Fruit fly (Drosophila melanogaster) whole organism, wandering third instar larva: Measurements from ENCODE around the gene Tsp3A.
A peak's percentile ranks its signal among the peaks of the same experiment; 100 is the strongest.

ENCODE experiments used
- Abd-B ChIP-seq: fragments of >200 bp; optimal IDR thresholded peaks from 2 replicates; lab custom pipeline; 2017; ENCODE audit warnings: missing biosample characterization, missing genetic modification characterization
- CG32264 ChIP-seq: fragments of 200-800 bp; sonication (Bioruptor generic); optimal IDR thresholded peaks from 2 replicates; lab custom pipeline; 2016; ENCODE audit warnings: missing biosample characterization, missing genetic modification characterization
- CG9705 ChIP-seq: fragments of 200-800 bp; sonication (Bioruptor generic); optimal IDR thresholded peaks from 2 replicates; lab custom pipeline; 2018; ENCODE audit warnings: missing biosample characterization, mild to moderate bottlenecking, missing genetic modification characterization
- CrebA ChIP-seq: fragments of 200-800 bp; sonication (Bioruptor generic); optimal IDR thresholded peaks from 2 replicates; lab custom pipeline; 2016; ENCODE audit warnings: missing biosample characterization, mild to moderate bottlenecking, missing genetic modification characterization, borderline replicate concordance
- Dfd ChIP-seq: fragments of >200 bp; optimal IDR thresholded peaks from 2 replicates; lab custom pipeline; 2017; ENCODE audit warnings: missing biosample characterization, missing genetic modification characterization
- Dif ChIP-seq: fragments of 200-275, 200-300 bp; sonication (Bioruptor generic); optimal IDR thresholded peaks from 2 replicates; lab custom pipeline; 2018; ENCODE audit warnings: missing biosample characterization, missing genetic modification characterization; ENCODE audit not compliant: partially characterized antibody
- GATAd ChIP-seq: sonication (Bioruptor generic); optimal IDR thresholded peaks from 2 replicates; lab custom pipeline; 2016; ENCODE audit warnings: missing biosample characterization, missing genetic modification characterization
- HLH106 ChIP-seq: fragments of 200-800 bp; optimal IDR thresholded peaks from 3 replicates; lab custom pipeline; 2019; ENCODE audit warnings: missing biosample characterization, mild to moderate bottlenecking, missing genetic modification characterization, moderate library complexity
- Hnf4 ChIP-seq: fragments of 200-800 bp; sonication (Bioruptor generic); optimal IDR thresholded peaks from 2 replicates; lab custom pipeline; 2016; ENCODE audit warnings: missing biosample characterization, mild to moderate bottlenecking, missing genetic modification characterization
- Hr78 ChIP-seq: fragments of >200 bp; optimal IDR thresholded peaks from 2 replicates; lab custom pipeline; 2017; ENCODE audit warnings: missing biosample characterization, missing genetic modification characterization
- Hr83 ChIP-seq: fragments of 200-300 bp; sonication (Bioruptor generic); optimal IDR thresholded peaks from 2 replicates; lab custom pipeline; 2016; ENCODE audit warnings: missing biosample characterization, mild to moderate bottlenecking, missing genetic modification characterization, moderate library complexity; ENCODE audit not compliant: poor library complexity, severe bottlenecking
- Jra ChIP-seq: sonication (Bioruptor generic); optimal IDR thresholded peaks from 2 replicates; lab custom pipeline; 2016; ENCODE audit warnings: missing biosample characterization, missing genetic modification characterization
- Mio ChIP-seq: sonication (Bioruptor generic); optimal IDR thresholded peaks from 2 replicates; lab custom pipeline; 2016; ENCODE audit warnings: missing biosample characterization, missing genetic modification characterization
- Myc ChIP-seq: fragments of >200 bp; optimal IDR thresholded peaks from 2 replicates; lab custom pipeline; 2017
- N ChIP-seq: fragments of >200 bp; optimal IDR thresholded peaks from 2 replicates; lab custom pipeline; 2018; ENCODE audit warnings: missing biosample characterization, missing external identifiers, missing genetic modification characterization
- OdsH ChIP-seq: fragments of 200-800 bp; sonication (Bioruptor generic); optimal IDR thresholded peaks from 2 replicates; lab custom pipeline; 2016; ENCODE audit warnings: missing biosample characterization, mild to moderate bottlenecking, missing genetic modification characterization
- Rel ChIP-seq, 2 experiments: fragments of 200-800 bp; sonication (Bioruptor generic) in 1 of 2; optimal IDR thresholded peaks; 2 replicates in 1 of 2; 3 replicates in 1 of 2; lab custom pipeline; 2016 to 2019; ENCODE audit warnings: mild to moderate bottlenecking in 2 of 2, missing biosample characterization in 2 of 2, missing genetic modification characterization in 2 of 2, moderate library complexity in 1 of 2
- Sp1 ChIP-seq: fragments of 200-800 bp; sonication (Bioruptor generic); optimal IDR thresholded peaks from 3 replicates; lab custom pipeline; 2019; ENCODE audit warnings: missing biosample characterization, mild to moderate bottlenecking, missing genetic modification characterization, moderate library complexity
- Vsx2 ChIP-seq: fragments of 200-300, 225-300 bp; sonication (Bioruptor generic); optimal IDR thresholded peaks from 2 replicates; lab custom pipeline; 2018; ENCODE audit warnings: missing biosample characterization, missing genetic modification characterization; ENCODE audit not compliant: partially characterized antibody
- br ChIP-seq: fragments of 200-800 bp; sonication (Bioruptor generic); optimal IDR thresholded peaks from 2 replicates; lab custom pipeline; 2016; ENCODE audit warnings: missing biosample characterization, missing genetic modification characterization
- brk ChIP-seq: fragments of 200-800 bp; sonication (Bioruptor generic); optimal IDR thresholded peaks from 2 replicates; lab custom pipeline; 2016; ENCODE audit warnings: missing biosample characterization, mild to moderate bottlenecking, missing genetic modification characterization
- dl ChIP-seq, 2 experiments: fragments of 175-275, 200-275 bp in 1 of 2; fragments of 200-275 bp in 1 of 2; sonication (Bioruptor generic); optimal IDR thresholded peaks; lab custom pipeline; 2018; ENCODE audit warnings: mild to moderate bottlenecking in 2 of 2, missing biosample characterization in 2 of 2, missing genetic modification characterization in 2 of 2, moderate library complexity in 2 of 2; ENCODE audit not compliant: partially characterized antibody in 2 of 2, insufficient read depth in 1 of 2
- dmrt93B ChIP-seq: fragments of 200-800 bp; sonication (Bioruptor generic); optimal IDR thresholded peaks from 2 replicates; lab custom pipeline; 2018; ENCODE audit warnings: missing biosample characterization, mild to moderate bottlenecking, missing genetic modification characterization
- dsf ChIP-seq: sonication (Bioruptor generic); optimal IDR thresholded peaks from 2 replicates; lab custom pipeline; 2016; ENCODE audit warnings: missing biosample characterization, missing genetic modification characterization, borderline replicate concordance
- ey ChIP-seq: fragments of 200-800 bp; sonication (Bioruptor generic); optimal IDR thresholded peaks from 2 replicates; lab custom pipeline; 2016; ENCODE audit warnings: missing biosample characterization, missing genetic modification characterization
- foxo ChIP-seq, 2 experiments: fragments of 200-800 bp; sonication (Bioruptor generic); optimal IDR thresholded peaks; 2 replicates in 1 of 2; 3 replicates in 1 of 2; lab custom pipeline; 2016 to 2017; ENCODE audit warnings: missing biosample characterization in 2 of 2, missing genetic modification characterization in 2 of 2
- fru ChIP-seq: fragments of 200-800 bp; sonication (Bioruptor generic); optimal IDR thresholded peaks from 3 replicates; lab custom pipeline; 2016; ENCODE audit warnings: missing biosample characterization, mild to moderate bottlenecking, missing genetic modification characterization
- h ChIP-seq: fragments of 200-800 bp; sonication (Bioruptor generic); optimal IDR thresholded peaks from 3 replicates; lab custom pipeline; 2016; ENCODE audit warnings: missing biosample characterization, mild to moderate bottlenecking, missing genetic modification characterization
- jim ChIP-seq: fragments of 175-275, 200-325 bp; sonication (Bioruptor generic); optimal IDR thresholded peaks from 2 replicates; lab custom pipeline; 2016; ENCODE audit warnings: missing biosample characterization, mild to moderate bottlenecking, missing genetic modification characterization
- lola ChIP-seq: fragments of >200 bp; optimal IDR thresholded peaks from 2 replicates; lab custom pipeline; 2017; ENCODE audit warnings: missing biosample characterization, missing genetic modification characterization
- pan ChIP-seq: fragments of >200 bp; optimal IDR thresholded peaks from 2 replicates; lab custom pipeline; 2017
- psq ChIP-seq: fragments of 200-800 bp; sonication (Bioruptor generic); optimal IDR thresholded peaks from 3 replicates; lab custom pipeline; 2017; ENCODE audit warnings: missing biosample characterization, mild to moderate bottlenecking, missing genetic modification characterization, moderate library complexity
- rgr ChIP-seq: fragments of 200-800 bp; sonication (Bioruptor generic); optimal IDR thresholded peaks from 3 replicates; lab custom pipeline; 2016; ENCODE audit warnings: missing biosample characterization, mild to moderate bottlenecking, missing genetic modification characterization
- sage ChIP-seq: fragments of 200-800 bp; sonication (Bioruptor generic); optimal IDR thresholded peaks from 2 replicates; lab custom pipeline; 2016; ENCODE audit warnings: missing biosample characterization, mild to moderate bottlenecking, missing genetic modification characterization
- sv ChIP-seq: fragments of 200-800 bp; sonication (Bioruptor generic); optimal IDR thresholded peaks from 3 replicates; lab custom pipeline; 2016; ENCODE audit warnings: missing biosample characterization, missing genetic modification characterization
- tai ChIP-seq: sonication (Bioruptor generic); optimal IDR thresholded peaks from 2 replicates; lab custom pipeline; 2016; ENCODE audit warnings: missing biosample characterization, missing genetic modification characterization
- usp ChIP-seq: fragments of >200 bp; optimal IDR thresholded peaks from 2 replicates; lab custom pipeline; 2017; ENCODE audit warnings: missing biosample characterization, missing genetic modification characterization
- woc ChIP-seq: sonication (Bioruptor generic); optimal IDR thresholded peaks from 2 replicates; lab custom pipeline; 2016; ENCODE audit warnings: missing biosample characterization, mild to moderate bottlenecking, missing genetic modification characterization

The Tsp3A gene

DNA sequence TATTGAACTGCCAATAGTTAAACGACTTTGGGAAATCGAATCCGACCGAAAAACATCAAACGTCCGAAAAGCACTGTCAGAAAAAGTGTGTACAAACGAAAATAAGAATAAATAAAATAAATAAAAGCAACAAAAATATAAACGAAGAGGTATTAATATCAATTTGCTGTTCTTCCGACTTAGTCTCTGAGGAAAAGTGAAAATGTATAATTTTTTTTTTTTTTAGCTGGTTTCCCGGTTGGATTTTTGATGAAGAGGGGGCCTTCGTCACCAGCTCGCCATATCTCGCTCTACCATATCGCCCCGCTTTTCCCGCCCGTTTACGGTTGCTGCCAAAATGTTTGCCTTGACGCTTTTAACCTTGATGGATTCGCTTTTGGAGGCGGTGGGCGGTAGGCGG, 19.1 kb upstream of the Tsp3A start:
- TF ChIP-seq Abd-B (GFP tag; lab: Kevin White, UChicago) (no peak), usp (GFP tag; lab: Kevin White, UChicago) (no peak), OdsH (no peak), CG9705 (no peak), dl (GFP tag; optimal IDR thresholded peaks at IDR 0.05; lab: Kevin White, UChicago; ENCODE audit: insufficient read depth in 1 of 2, partially characterized antibody in 2 of 2) (no peak), Hr78 (GFP tag; lab: Kevin White, UChicago) (no peak), fru (GFP tag; lab: Kevin White, UChicago) (peak; percentile 6), h (GFP tag; lab: Kevin White, UChicago) (peak; percentile 18), dmrt93B (GFP tag; lab: Kevin White, UChicago) (no peak), GATAd (no peak), tai (GFP tag; lab: Kevin White, UChicago) (no peak), brk (no peak), foxo (GFP tag; optimal IDR thresholded peaks at IDR 0.05; lab: Kevin White, UChicago) (peak in 1 of 2 experiments; percentile 8), CG32264 (no peak), Mio (GFP tag; lab: Kevin White, UChicago) (no peak), Sp1 (GFP tag; lab: Kevin White, UChicago) (no peak), Jra (no peak), Rel (GFP tag; optimal IDR thresholded peaks at IDR 0.05; lab: Kevin White, UChicago) (no peak), Rel (tag; optimal IDR thresholded peaks at IDR 0.05; lab: Kevin White, UChicago) (no peak), Dfd (GFP tag; lab: Kevin White, UChicago) (no peak), Hr83 (GFP tag; lab: Kevin White, UChicago) (no peak), br (GFP tag; lab: Kevin White, UChicago) (no peak), dsf (GFP tag; lab: Kevin White, UChicago) (no peak), CrebA (no peak), woc (GFP tag; lab: Kevin White, UChicago) (no peak), N (GFP tag; lab: Kevin White, UChicago) (no peak), pan (lab: Kevin White, UChicago) (no peak), rgr (no peak), Hnf4 (GFP tag; lab: Kevin White, UChicago) (no peak), Dif (no peak), psq (GFP tag; lab: Kevin White, UChicago) (no peak), jim (GFP tag; lab: Kevin White, UChicago) (no peak), sv (GFP tag; lab: Kevin White, UChicago) (peak; percentile 8), sage (GFP tag; lab: Kevin White, UChicago) (no peak), Myc (no peak), HLH106 (tag; lab: Kevin White, UChicago) (no peak), Vsx2 (no peak), lola (GFP tag; lab: Kevin White, UChicago) (no peak), ey (GFP tag; lab: Kevin White, UChicago) (peak; percentile 1)

DNA sequence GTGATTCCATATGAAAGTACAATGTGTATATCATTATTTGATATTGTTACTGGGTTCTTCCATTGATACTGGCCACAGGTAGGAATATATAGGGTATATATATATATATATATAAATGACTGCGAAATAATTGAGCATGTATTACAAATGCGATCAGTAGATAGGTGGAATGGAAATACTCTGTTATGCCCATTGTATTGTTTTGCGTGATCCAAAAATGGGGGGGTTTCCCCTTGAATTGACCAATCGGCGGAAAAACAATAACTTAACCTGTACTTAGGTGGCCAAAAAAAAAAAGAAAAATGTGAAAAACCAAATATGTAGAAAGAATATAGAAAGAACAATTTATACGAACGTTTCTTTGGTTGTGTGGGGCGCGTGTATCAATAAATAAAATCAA, 18.4 kb upstream of the Tsp3A start:
- no peak for TF ChIP-seq CG32264
- TF ChIP-seq Sp1 (GFP tag; lab: Kevin White, UChicago), result no peak
- TF ChIP-seq woc (GFP tag; lab: Kevin White, UChicago), result no peak
- TF ChIP-seq HLH106 (tag; lab: Kevin White, UChicago), result no peak
- TF ChIP-seq OdsH, result no peak
- no peak for TF ChIP-seq Rel (GFP tag; optimal IDR thresholded peaks at IDR 0.05; lab: Kevin White, UChicago)
- TF ChIP-seq Rel (tag; optimal IDR thresholded peaks at IDR 0.05; lab: Kevin White, UChicago), result peak; percentile 92

DNA sequence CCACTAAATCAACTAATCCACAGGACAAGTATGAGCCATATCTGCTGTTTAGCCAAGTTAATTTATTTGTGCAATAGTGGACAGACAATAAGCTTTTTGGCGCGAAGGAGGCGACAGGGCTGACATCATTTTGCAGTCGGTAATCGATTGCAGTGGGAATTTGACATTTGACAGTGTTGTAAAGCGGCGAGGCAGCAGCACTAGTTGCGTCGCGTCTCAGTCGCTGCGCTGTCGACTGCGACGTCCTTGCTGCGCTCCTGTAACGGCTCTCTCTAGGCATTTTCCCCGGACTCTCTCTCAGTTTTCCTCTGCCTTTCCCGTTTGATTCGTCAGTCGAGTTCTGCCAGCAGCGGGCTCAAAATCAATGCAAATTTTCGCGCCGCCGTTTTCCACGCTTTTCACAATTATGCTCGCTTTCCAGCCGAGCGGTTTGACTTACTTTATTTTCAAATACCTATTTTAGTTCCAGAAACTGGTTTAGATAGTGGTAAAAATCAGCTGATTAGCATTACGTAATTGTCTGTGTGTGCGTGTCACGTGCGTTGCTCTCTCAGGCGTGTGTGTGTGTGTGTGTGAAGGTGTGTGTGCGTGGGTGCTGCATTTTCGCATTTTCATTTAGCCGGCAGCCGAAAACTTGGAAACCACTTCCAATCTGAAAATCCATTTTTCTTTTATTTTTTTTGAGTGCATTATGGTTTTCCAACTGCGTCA, 17.4 kb upstream of the Tsp3A start:
- TF ChIP-seq h (GFP tag; lab: Kevin White, UChicago) (no peak), Abd-B (GFP tag; lab: Kevin White, UChicago) (no peak), rgr (no peak), sv (GFP tag; lab: Kevin White, UChicago) (no peak), Hr83 (GFP tag; lab: Kevin White, UChicago) (no peak)
- TF ChIP-seq, all 38 proteins: peak for 0
